Worm (Caenorhabditis elegans) whole organism, young adult: Measurements from ENCODE around the gene Y55F3AM.9.

Source experiments
- B0336.3 ChIP-seq: fragments of 200-800 bp; sonication (Bioruptor generic); IDR thresholded peaks from 2 replicates; pipeline ENCODE4 v1.3.6; 2022; ENCODE audit warnings: missing genetic modification characterization, missing compliant biosample characterization
- F33H1.4 ChIP-seq: fragments of 200-800 bp; sonication (Bioruptor generic); IDR thresholded peaks from 2 replicates; pipeline ENCODE4 v1.3.6; 2022; ENCODE audit warnings: missing genetic modification reagents, missing genetic modification characterization, missing compliant biosample characterization
- F52B5.7 ChIP-seq: sonication (generic microtip); optimal IDR thresholded peaks from 2 replicates; lab custom pipeline; 2016; ENCODE audit warnings: mild to moderate bottlenecking, missing genetic modification characterization, missing compliant biosample characterization
- K12H6.12 ChIP-seq: fragments of 200-800 bp; sonication (Bioruptor generic); optimal IDR thresholded peaks from 2 replicates; lab custom pipeline; 2018; ENCODE audit warnings: mild to moderate bottlenecking, missing genetic modification characterization, missing compliant biosample characterization
- Y79H2A.3 ChIP-seq: fragments of 200-800 bp; sonication (Bioruptor generic); conservative IDR thresholded peaks from 2 replicates; pipeline ENCODE4 v1.3.6; 2022; ENCODE audit warnings: missing genetic modification reagents, missing genetic modification characterization, missing compliant biosample characterization
- Y95B8A.8 ChIP-seq: fragments of 200-800 bp; sonication (Bioruptor generic); IDR thresholded peaks from 2 replicates; pipeline ENCODE4 v1.3.6; 2022; ENCODE audit warnings: missing genetic modification reagents, missing genetic modification characterization, missing compliant biosample characterization
- aptf-2 ChIP-seq: fragments of 200-800 bp; sonication (Bioruptor generic); conservative IDR thresholded peaks from 2 replicates; pipeline ENCODE4 v1.3.6; 2022; ENCODE audit warnings: missing genetic modification reagents, missing genetic modification characterization, missing compliant biosample characterization
- atf-7 ChIP-seq: sonication (generic microtip); optimal IDR thresholded peaks from 2 replicates; lab custom pipeline; 2017; ENCODE audit warnings: mild to moderate bottlenecking, missing genetic modification characterization, missing compliant biosample characterization
- ceh-100 ChIP-seq: fragments of 200-800 bp; sonication (Bioruptor generic); IDR thresholded peaks from 2 replicates; pipeline ENCODE4 v1.3.6; 2022; ENCODE audit warnings: missing genetic modification reagents, missing genetic modification characterization, missing compliant biosample characterization
- ceh-27 ChIP-seq: fragments of 200-800 bp; sonication (Bioruptor generic); optimal IDR thresholded peaks from 2 replicates; lab custom pipeline; 2018; ENCODE audit warnings: mild to moderate bottlenecking, missing genetic modification characterization, moderate library complexity, missing compliant biosample characterization
- die-1 ChIP-seq: sonication (generic microtip); optimal IDR thresholded peaks from 2 replicates; lab custom pipeline; 2016; ENCODE audit warnings: missing genotype, mild to moderate bottlenecking, missing genetic modification characterization, missing compliant biosample characterization
- ekl-4 ChIP-seq: fragments of 200-800 bp; sonication (Bioruptor generic); IDR thresholded peaks from 2 replicates; pipeline ENCODE4 v1.3.6; 2022; ENCODE audit warnings: missing genetic modification reagents, missing genetic modification characterization, missing compliant biosample characterization
- ets-4 ChIP-seq: fragments of 200-800 bp; sonication (Bioruptor generic); optimal IDR thresholded peaks from 2 replicates; lab custom pipeline; 2018; ENCODE audit warnings: mild to moderate bottlenecking, missing genetic modification characterization, missing compliant biosample characterization
- gei-17 ChIP-seq: fragments of 200-800 bp; sonication (Bioruptor generic); optimal IDR thresholded peaks from 2 replicates; lab custom pipeline; 2018; ENCODE audit warnings: mild to moderate bottlenecking, missing genetic modification characterization, missing compliant biosample characterization
- him-1 ChIP-seq: sonication (generic microtip); optimal IDR thresholded peaks from 2 replicates; lab custom pipeline; 2016; ENCODE audit warnings: missing genotype, missing genetic modification reagents, missing genetic modification characterization, missing compliant biosample characterization
- hmg-1.2 ChIP-seq: fragments of 200-800 bp; sonication (Bioruptor generic); IDR thresholded peaks from 2 replicates; pipeline ENCODE4 v1.3.6; 2022; ENCODE audit warnings: missing genetic modification reagents, missing genetic modification characterization, missing compliant biosample characterization
- lin-40 ChIP-seq: sonication (generic microtip); optimal IDR thresholded peaks from 2 replicates; lab custom pipeline; 2016; ENCODE audit warnings: missing genetic modification characterization, mild to moderate bottlenecking, missing compliant biosample characterization, missing genotype, missing genetic modification reagents
- lsl-1 ChIP-seq: fragments of 200-800 bp; sonication (Bioruptor generic); optimal IDR thresholded peaks from 2 replicates; lab custom pipeline; 2018; ENCODE audit warnings: mild to moderate bottlenecking, missing genetic modification characterization, moderate library complexity, missing compliant biosample characterization
- mcd-1 ChIP-seq: fragments of 200-800 bp; sonication (Bioruptor generic); IDR thresholded peaks from 2 replicates; pipeline ENCODE4 v1.3.6; 2022; ENCODE audit warnings: missing genetic modification reagents, missing genetic modification characterization, missing compliant biosample characterization
- mel-28 ChIP-seq: sonication (generic microtip); optimal IDR thresholded peaks from 2 replicates; lab custom pipeline; 2016; ENCODE audit warnings: borderline replicate concordance, mild to moderate bottlenecking, missing genetic modification characterization, missing compliant biosample characterization
- mes-4 ChIP-seq: sonication (generic microtip); optimal IDR thresholded peaks from 2 replicates; lab custom pipeline; 2016; ENCODE audit warnings: missing genotype, missing genetic modification characterization, missing compliant biosample characterization
- nfyb-1 ChIP-seq: fragments of 200-800 bp; sonication (Bioruptor generic); IDR thresholded peaks from 2 replicates; pipeline ENCODE4 v1.3.6; 2022; ENCODE audit warnings: missing genetic modification reagents, missing genetic modification characterization, missing compliant biosample characterization
- nhr-120 ChIP-seq: fragments of 200-800 bp; sonication (Bioruptor generic); IDR thresholded peaks from 2 replicates; pipeline ENCODE4 v1.3.6; 2022; ENCODE audit warnings: missing genetic modification characterization, missing compliant biosample characterization
- nhr-80 ChIP-seq: sonication (generic microtip); optimal IDR thresholded peaks from 2 replicates; lab custom pipeline; 2016; ENCODE audit warnings: missing genetic modification characterization, missing compliant biosample characterization
- pbrm-1 ChIP-seq: fragments of 200-800 bp; sonication (Bioruptor generic); IDR thresholded peaks from 2 replicates; pipeline ENCODE4 v1.3.6; 2022; ENCODE audit warnings: missing genetic modification reagents, missing genetic modification characterization, missing compliant biosample characterization
- rpc-1 ChIP-seq, 2 experiments: fragments of 150-350 bp in 1 of 2; sonication (generic microtip) in 1 of 2; optimal IDR thresholded peaks; 2 replicates each; lab custom pipeline; 2014 to 2018; ENCODE audit warnings: missing biosample characterization in 1 of 2, missing genetic modification characterization in 1 of 2, missing genetic modification reagents in 1 of 2, missing genotype in 1 of 2
- sea-2 ChIP-seq: fragments of 200-800 bp; sonication (Bioruptor generic); IDR thresholded peaks from 2 replicates; pipeline ENCODE4 v1.3.6; 2022; ENCODE audit warnings: missing genetic modification characterization, missing compliant biosample characterization
- snpc-4 ChIP-seq, 5 experiments: fragments of 150-350 bp in 1 of 5; sonication (generic microtip) in 4 of 5; optimal IDR thresholded peaks; 2 replicates each; lab custom pipeline; 2014 to 2018; ENCODE audit warnings: missing genetic modification characterization in 5 of 5, missing biosample characterization in 3 of 5, antibody characterized with exemption in 2 of 5, mild to moderate bottlenecking in 2 of 5, missing compliant biosample characterization in 2 of 5, missing genotype in 2 of 5, moderate library complexity in 2 of 5, missing genetic modification reagents in 1 of 5
- sptf-2 ChIP-seq: fragments of 200-800 bp; sonication (Bioruptor generic); optimal IDR thresholded peaks from 2 replicates; lab custom pipeline; 2018; ENCODE audit warnings: mild to moderate bottlenecking, missing genetic modification characterization, missing compliant biosample characterization
- tbp1 ChIP-seq: fragments of 200-800 bp; sonication (Bioruptor generic); optimal IDR thresholded peaks from 2 replicates; lab custom pipeline; 2018; ENCODE audit warnings: mild to moderate bottlenecking, missing genetic modification characterization, missing compliant biosample characterization
- unc-62 ChIP-seq: fragments of 150-350 bp; optimal IDR thresholded peaks from 2 replicates; lab custom pipeline; 2014; ENCODE audit warnings: missing biosample characterization, missing genetic modification reagents, missing genetic modification characterization
- xnd-1 ChIP-seq: sonication (generic microtip); optimal IDR thresholded peaks from 2 replicates; lab custom pipeline; 2016; ENCODE audit warnings: missing genotype, missing genetic modification reagents, missing genetic modification characterization, missing compliant biosample characterization
- ztf-25 ChIP-seq: fragments of 200-800 bp; sonication (Bioruptor generic); IDR thresholded peaks from 2 replicates; pipeline ENCODE4 v1.3.6; 2022; ENCODE audit warnings: missing genetic modification reagents, missing genetic modification characterization, missing compliant biosample characterization

The Y55F3AM.9 gene

ce11 chrIV:960177-960576 lies 49.4 kb downstream of the Y55F3AM.9 start:
- TF ChIP-seq lsl-1 (GFP tag; lab: Kevin White, UChicago) (peak; percentile 81), F33H1.4 (GFP tag; lab: Robert Waterston, UW) (peak; percentile 55; the same call in 1 of the 2 replicates), atf-7 (tag; lab: Kevin White, UChicago) (no peak), sea-2 (GFP tag; lab: Robert Waterston, UW) (no peak), xnd-1 (tag; lab: Kevin White, UChicago) (peak; percentile 7), rpc-1 (optimal IDR thresholded peaks at IDR 0.05; lab: Kevin White, UChicago) (no peak), rpc-1 (tag; optimal IDR thresholded peaks at IDR 0.05; lab: Kevin White, UChicago) (no peak), ekl-4 (GFP tag; lab: Robert Waterston, UW) (no peak), mel-28 (tag; lab: Kevin White, UChicago) (no peak), nhr-120 (GFP tag; lab: Robert Waterston, UW) (no peak), K12H6.12 (tag; lab: Kevin White, UChicago) (no peak), F52B5.7 (tag; lab: Kevin White, UChicago) (no peak)

- no peak for TF ChIP-seq unc-62 (GFP tag; lab: Kevin White, UChicago)
- TF ChIP-seq ztf-25: no peak
- TF ChIP-seq pbrm-1 (GFP tag; lab: Robert Waterston, UW): no peak
- no peak for TF ChIP-seq aptf-2 (GFP tag; lab: Robert Waterston, UW)
- no peak for TF ChIP-seq tbp1 (GFP tag; lab: Kevin White, UChicago)
- TF ChIP-seq Y95B8A.8 (GFP tag; lab: Robert Waterston, UW): no peak
- no peak for TF ChIP-seq gei-17 (GFP tag; lab: Kevin White, UChicago)
- no peak for TF ChIP-seq ceh-100 (GFP tag; lab: Robert Waterston, UW)
- TF ChIP-seq B0336.3: no peak
- no peak for TF ChIP-seq ets-4 (GFP tag; lab: Kevin White, UChicago)
- TF ChIP-seq K12H6.12 (tag; lab: Kevin White, UChicago): no peak
- no peak for TF ChIP-seq nhr-120 (GFP tag; lab: Robert Waterston, UW)
- no peak for TF ChIP-seq die-1
- no peak for TF ChIP-seq mes-4 (tag; lab: Kevin White, UChicago)
- TF ChIP-seq Y79H2A.3 (GFP tag; lab: Robert Waterston, UW): no peak
- TF ChIP-seq nfyb-1 (GFP tag; lab: Robert Waterston, UW): no peak
- TF ChIP-seq him-1 (tag; lab: Kevin White, UChicago): no peak
These were observed 50.3 kb downstream of the Y55F3AM.9 start, which contains the start of gene plx-1 for ce11 chrIV:959221-959620. TSS of gene plx-1 (plus strand) at chrIV:959521.

ce11 chrIV:957820-958219 lies 51.7 kb downstream of the Y55F3AM.9 start:
- TF ChIP-seq ceh-27 (GFP tag; lab: Kevin White, UChicago) (peak; percentile 7), sptf-2 (GFP tag; lab: Kevin White, UChicago) (no peak), nhr-80 (tag; lab: Kevin White, UChicago) (peak; percentile 75), mcd-1 (GFP tag; lab: Robert Waterston, UW) (0 out of 2 replicates have a peak, but pooled peaks have one; percentile 27), ztf-25 (no peak), lin-40 (tag; lab: Kevin White, UChicago) (peak; percentile 24), snpc-4 (GFP tag; optimal IDR thresholded peaks at IDR 0.05; lab: Kevin White, UChicago) (no peak), snpc-4 (tag; optimal IDR thresholded peaks at IDR 0.05; lab: Kevin White, UChicago) (peak in 1 of 4 experiments; percentile 41), F52B5.7 (tag; lab: Kevin White, UChicago) (no peak), hmg-1.2 (GFP tag; lab: Robert Waterston, UW) (peak; percentile 84)
